Fruit fly (Drosophila melanogaster) Kc167 (cell line): ENCODE measurements around the gene ppk17.

Experiments
- Myc ChIP-seq: fragments of >200 bp; optimal IDR thresholded peaks from 2 replicates; lab custom pipeline; 2017; ENCODE audit warnings: missing external identifiers
- Sin3A ChIP-seq: fragments of >200 bp; optimal IDR thresholded peaks from 2 replicates; lab custom pipeline; 2018; ENCODE audit warnings: missing external identifiers
- h ChIP-seq: fragments of >200 bp; optimal IDR thresholded peaks from 3 replicates; lab custom pipeline; 2018; ENCODE audit warnings: missing external identifiers
- psq ChIP-seq: fragments of >200 bp; optimal IDR thresholded peaks from 2 replicates; lab custom pipeline; 2017; ENCODE audit warnings: missing external identifiers

dm6 chr2L:16720707-16721700 is 39.4 kb downstream of the ppk17 start:
- TF ChIP-seq h (lab: Kevin White, UChicago) (no peak), Sin3A (lab: Kevin White, UChicago) (no peak), psq (lab: Kevin White, UChicago) (no peak), Myc (no peak)
